Worm (Caenorhabditis elegans) whole organism, young adult: Measurements from ENCODE around the gene T19C4.5.
A peak's percentile ranks its signal among the peaks of the same experiment; 100 is the strongest.

Experiments used
- D2030.7 ChIP-seq: fragments of 200-800 bp; sonication (Bioruptor generic); IDR thresholded peaks from 2 replicates; pipeline ENCODE4 v1.3.6; 2022; ENCODE audit warnings: missing genetic modification reagents, missing genetic modification characterization, missing compliant biosample characterization
- F33H1.4 ChIP-seq: fragments of 200-800 bp; sonication (Bioruptor generic); IDR thresholded peaks from 2 replicates; pipeline ENCODE4 v1.3.6; 2022; ENCODE audit warnings: missing genetic modification reagents, missing genetic modification characterization, missing compliant biosample characterization
- F49E8.2 ChIP-seq: sonication (generic microtip); optimal IDR thresholded peaks from 3 replicates; lab custom pipeline; 2017; ENCODE audit warnings: missing genetic modification characterization, mild to moderate bottlenecking, missing compliant biosample characterization, antibody characterized with exemption, moderate library complexity; ENCODE audit not compliant: insufficient read depth
- T07F8.4 ChIP-seq: sonication (generic microtip); optimal IDR thresholded peaks from 2 replicates; lab custom pipeline; 2016; ENCODE audit warnings: mild to moderate bottlenecking, missing genetic modification characterization, moderate library complexity, missing compliant biosample characterization
- Y53G8AR.9 ChIP-seq: fragments of 200-800 bp; sonication (Bioruptor generic); conservative IDR thresholded peaks from 2 replicates; pipeline ENCODE4 v1.3.6; 2022; ENCODE audit warnings: missing genetic modification reagents, missing genetic modification characterization, missing compliant biosample characterization
- Y56A3A.18 ChIP-seq: fragments of 200-800 bp; sonication (Bioruptor generic); IDR thresholded peaks from 2 replicates; pipeline ENCODE4 v1.3.6; 2022; ENCODE audit warnings: missing genetic modification reagents, missing genetic modification characterization, missing compliant biosample characterization
- Y95B8A.8 ChIP-seq: fragments of 200-800 bp; sonication (Bioruptor generic); IDR thresholded peaks from 2 replicates; pipeline ENCODE4 v1.3.6; 2022; ENCODE audit warnings: missing genetic modification reagents, missing genetic modification characterization, missing compliant biosample characterization
- ZK185.1 ChIP-seq: sonication (generic microtip); optimal IDR thresholded peaks from 2 replicates; lab custom pipeline; 2016; ENCODE audit warnings: mild to moderate bottlenecking, missing genetic modification characterization, missing compliant biosample characterization; ENCODE audit not compliant: poor library complexity, severe bottlenecking
- aptf-2 ChIP-seq: fragments of 200-800 bp; sonication (Bioruptor generic); conservative IDR thresholded peaks from 2 replicates; pipeline ENCODE4 v1.3.6; 2022; ENCODE audit warnings: missing genetic modification reagents, missing genetic modification characterization, missing compliant biosample characterization
- attf-6 ChIP-seq: fragments of 200-800 bp; sonication (Bioruptor generic); IDR thresholded peaks from 2 replicates; pipeline ENCODE4 v1.3.6; 2022; ENCODE audit warnings: missing genetic modification reagents, missing genetic modification characterization, missing compliant biosample characterization
- ceh-100 ChIP-seq: fragments of 200-800 bp; sonication (Bioruptor generic); IDR thresholded peaks from 2 replicates; pipeline ENCODE4 v1.3.6; 2022; ENCODE audit warnings: missing genetic modification reagents, missing genetic modification characterization, missing compliant biosample characterization
- ceh-27 ChIP-seq: fragments of 200-800 bp; sonication (Bioruptor generic); optimal IDR thresholded peaks from 2 replicates; lab custom pipeline; 2018; ENCODE audit warnings: mild to moderate bottlenecking, missing genetic modification characterization, moderate library complexity, missing compliant biosample characterization
- ceh-91 ChIP-seq: fragments of 200-800 bp; sonication (Bioruptor generic); IDR thresholded peaks from 2 replicates; pipeline ENCODE4 v1.3.6; 2022; ENCODE audit warnings: missing genetic modification reagents, missing genetic modification characterization, missing compliant biosample characterization
- die-1 ChIP-seq: sonication (generic microtip); optimal IDR thresholded peaks from 2 replicates; lab custom pipeline; 2016; ENCODE audit warnings: missing genotype, mild to moderate bottlenecking, missing genetic modification characterization, missing compliant biosample characterization
- dox-1 ChIP-seq: fragments of 200-800 bp; sonication (Bioruptor generic); IDR thresholded peaks from 2 replicates; pipeline ENCODE4 v1.3.6; 2022; ENCODE audit warnings: missing genetic modification reagents, missing genetic modification characterization, missing compliant biosample characterization
- egl-18 ChIP-seq: fragments of 200-800 bp; sonication (Bioruptor generic); IDR thresholded peaks from 2 replicates; pipeline ENCODE4 v1.3.6; 2022; ENCODE audit warnings: missing genetic modification reagents, missing genetic modification characterization, missing compliant biosample characterization
- egl-44 ChIP-seq: fragments of 200-800 bp; sonication (Bioruptor generic); IDR thresholded peaks from 2 replicates; pipeline ENCODE4 v1.3.6; 2022; ENCODE audit warnings: missing genetic modification reagents, missing genetic modification characterization, missing compliant biosample characterization
- egrh-3 ChIP-seq: fragments of 200-800 bp; sonication (Bioruptor generic); IDR thresholded peaks from 2 replicates; pipeline ENCODE4 v1.3.6; 2022; ENCODE audit warnings: missing genetic modification reagents, missing genetic modification characterization, missing compliant biosample characterization
- ets-4 ChIP-seq: fragments of 200-800 bp; sonication (Bioruptor generic); optimal IDR thresholded peaks from 2 replicates; lab custom pipeline; 2018; ENCODE audit warnings: mild to moderate bottlenecking, missing genetic modification characterization, missing compliant biosample characterization
- him-1 ChIP-seq: sonication (generic microtip); optimal IDR thresholded peaks from 2 replicates; lab custom pipeline; 2016; ENCODE audit warnings: missing genotype, missing genetic modification reagents, missing genetic modification characterization, missing compliant biosample characterization
- hmg-1.2 ChIP-seq: fragments of 200-800 bp; sonication (Bioruptor generic); IDR thresholded peaks from 2 replicates; pipeline ENCODE4 v1.3.6; 2022; ENCODE audit warnings: missing genetic modification reagents, missing genetic modification characterization, missing compliant biosample characterization
- hmg-20 ChIP-seq: fragments of 200-800 bp; sonication (Bioruptor generic); IDR thresholded peaks from 2 replicates; pipeline ENCODE4 v1.3.6; 2022; ENCODE audit warnings: missing genetic modification reagents, missing genetic modification characterization, missing compliant biosample characterization
- hsf-1 ChIP-seq: fragments of 200-800 bp; sonication (Bioruptor generic); IDR thresholded peaks from 2 replicates; pipeline ENCODE4 v1.3.6; 2022; ENCODE audit warnings: missing genetic modification reagents, missing genetic modification characterization, missing compliant biosample characterization
- lin-40 ChIP-seq: sonication (generic microtip); optimal IDR thresholded peaks from 2 replicates; lab custom pipeline; 2016; ENCODE audit warnings: missing genetic modification characterization, mild to moderate bottlenecking, missing compliant biosample characterization, missing genotype, missing genetic modification reagents
- lir-1 ChIP-seq: fragments of 200-800 bp; sonication (Bioruptor generic); conservative IDR thresholded peaks from 2 replicates; pipeline ENCODE4 v1.3.6; 2022; ENCODE audit warnings: missing genetic modification reagents, missing genetic modification characterization, missing compliant biosample characterization
- lsl-1 ChIP-seq: fragments of 200-800 bp; sonication (Bioruptor generic); optimal IDR thresholded peaks from 2 replicates; lab custom pipeline; 2018; ENCODE audit warnings: mild to moderate bottlenecking, missing genetic modification characterization, moderate library complexity, missing compliant biosample characterization
- lsy-27 ChIP-seq: sonication (generic microtip); optimal IDR thresholded peaks from 2 replicates; lab custom pipeline; 2017; ENCODE audit warnings: missing genetic modification characterization, mild to moderate bottlenecking, missing compliant biosample characterization, antibody characterized with exemption, missing genotype, borderline replicate concordance; ENCODE audit not compliant: insufficient read depth
- madf-3 ChIP-seq: fragments of 200-800 bp; sonication (Bioruptor generic); IDR thresholded peaks from 2 replicates; pipeline ENCODE4 v1.3.6; 2022; ENCODE audit warnings: missing genetic modification reagents, missing genetic modification characterization, missing compliant biosample characterization
- mcd-1 ChIP-seq: fragments of 200-800 bp; sonication (Bioruptor generic); IDR thresholded peaks from 2 replicates; pipeline ENCODE4 v1.3.6; 2022; ENCODE audit warnings: missing genetic modification reagents, missing genetic modification characterization, missing compliant biosample characterization
- mes-4 ChIP-seq: sonication (generic microtip); optimal IDR thresholded peaks from 2 replicates; lab custom pipeline; 2016; ENCODE audit warnings: missing genotype, missing genetic modification characterization, missing compliant biosample characterization
- nfya-2 ChIP-seq: fragments of 200-800 bp; sonication (Bioruptor generic); IDR thresholded peaks from 2 replicates; pipeline ENCODE4 v1.3.6; 2022; ENCODE audit warnings: missing genetic modification reagents, missing genetic modification characterization, missing compliant biosample characterization
- nhr-80 ChIP-seq: sonication (generic microtip); optimal IDR thresholded peaks from 2 replicates; lab custom pipeline; 2016; ENCODE audit warnings: missing genetic modification characterization, missing compliant biosample characterization
- pbrm-1 ChIP-seq: fragments of 200-800 bp; sonication (Bioruptor generic); IDR thresholded peaks from 2 replicates; pipeline ENCODE4 v1.3.6; 2022; ENCODE audit warnings: missing genetic modification reagents, missing genetic modification characterization, missing compliant biosample characterization
- rcor-1 ChIP-seq: fragments of 200-800 bp; sonication (Bioruptor generic); IDR thresholded peaks from 2 replicates; pipeline ENCODE4 v1.3.6; 2022; ENCODE audit warnings: missing genetic modification reagents, missing genetic modification characterization, missing compliant biosample characterization
- snpc-1.1 ChIP-seq: sonication (generic microtip); optimal IDR thresholded peaks from 2 replicates; lab custom pipeline; 2017; ENCODE audit warnings: missing genetic modification characterization, mild to moderate bottlenecking, missing compliant biosample characterization, antibody characterized with exemption, moderate library complexity, missing genotype, missing genetic modification reagents; ENCODE audit not compliant: insufficient read depth
- snpc-1.3 ChIP-seq: sonication (generic microtip); optimal IDR thresholded peaks from 2 replicates; lab custom pipeline; 2017; ENCODE audit warnings: missing genetic modification characterization, mild to moderate bottlenecking, missing compliant biosample characterization, antibody characterized with exemption, moderate library complexity, missing genotype, missing genetic modification reagents; ENCODE audit not compliant: insufficient read depth
- snpc-3.4 ChIP-seq: sonication (generic microtip); optimal IDR thresholded peaks from 2 replicates; lab custom pipeline; 2017; ENCODE audit warnings: missing genetic modification characterization, mild to moderate bottlenecking, missing compliant biosample characterization, antibody characterized with exemption, moderate library complexity, missing genotype, missing genetic modification reagents
- tbp1 ChIP-seq: fragments of 200-800 bp; sonication (Bioruptor generic); optimal IDR thresholded peaks from 2 replicates; lab custom pipeline; 2018; ENCODE audit warnings: mild to moderate bottlenecking, missing genetic modification characterization, missing compliant biosample characterization
- unc-130 ChIP-seq: sonication (generic microtip); optimal IDR thresholded peaks from 2 replicates; lab custom pipeline; 2016; ENCODE audit warnings: missing genetic modification reagents, missing genetic modification characterization, missing compliant biosample characterization
- xnd-1 ChIP-seq: sonication (generic microtip); optimal IDR thresholded peaks from 2 replicates; lab custom pipeline; 2016; ENCODE audit warnings: missing genotype, missing genetic modification reagents, missing genetic modification characterization, missing compliant biosample characterization
- ztf-3 ChIP-seq: fragments of 200-800 bp; sonication (Bioruptor generic); optimal IDR thresholded peaks from 2 replicates; lab custom pipeline; 2018; ENCODE audit warnings: mild to moderate bottlenecking, missing genetic modification characterization, missing compliant biosample characterization

Gene T19C4.5

DNA sequence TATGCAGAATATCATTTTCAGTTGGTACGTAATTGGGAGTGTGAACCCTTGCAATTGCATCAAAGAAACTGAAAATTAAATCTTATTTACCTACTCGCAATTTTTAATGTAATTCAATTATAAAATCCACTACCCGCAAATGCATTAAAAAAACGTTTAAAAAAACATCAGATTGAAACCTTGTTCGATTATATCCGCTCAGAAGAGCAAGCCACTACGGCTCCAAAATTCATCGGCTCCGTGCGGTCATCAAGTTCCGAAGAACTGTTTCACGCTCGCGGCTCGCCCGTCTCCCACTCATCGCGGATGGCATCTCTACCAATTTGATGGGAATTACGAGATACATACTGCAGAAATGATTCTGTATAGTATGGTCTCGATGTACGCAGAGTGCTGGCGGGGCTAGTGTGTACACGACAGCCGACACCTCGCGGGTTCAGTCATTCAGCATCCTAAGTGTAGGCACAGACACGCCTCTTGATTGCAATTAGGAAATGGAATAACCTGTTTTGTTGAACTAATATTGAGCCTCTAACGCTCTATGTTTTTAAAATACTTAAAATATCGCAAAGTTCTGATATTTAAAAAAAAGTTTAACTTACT lies 3.4 kb downstream of the T19C4.5 start (continued):
- TF ChIP-seq die-1 (tag; lab: Kevin White, UChicago) (peak; percentile 21), nfya-2 (GFP tag; lab: Robert Waterston, UW) (0 out of 2 replicates have a peak, but pooled peaks have one; percentile 53), mes-4 (tag; lab: Kevin White, UChicago) (peak; percentile 22), D2030.7 (GFP tag; lab: Robert Waterston, UW) (peak; percentile 93), ceh-100 (peak; percentile 44; the same call in 1 of the 2 replicates), mcd-1 (peak; percentile 65), F49E8.2 (tag; lab: Kevin White, UChicago) (peak; percentile 73), unc-130 (GFP tag; lab: Kevin White, UChicago) (peak; percentile 0), snpc-3.4 (tag; lab: Kevin White, UChicago) (peak; percentile 94), hsf-1 (GFP tag; lab: Robert Waterston, UW) (0 out of 2 replicates have a peak, but pooled peaks have one; percentile 46), Y95B8A.8 (0 out of 2 replicates have a peak, but pooled peaks have one; percentile 44), snpc-1.3 (tag; lab: Kevin White, UChicago) (peak; percentile 87), pbrm-1 (GFP tag; lab: Robert Waterston, UW) (peak; percentile 96), egl-44 (GFP tag; lab: Robert Waterston, UW) (0 out of 2 replicates have a peak, but pooled peaks have one; percentile 38), dox-1 (GFP tag; lab: Robert Waterston, UW) (peak; percentile 92)

DNA sequence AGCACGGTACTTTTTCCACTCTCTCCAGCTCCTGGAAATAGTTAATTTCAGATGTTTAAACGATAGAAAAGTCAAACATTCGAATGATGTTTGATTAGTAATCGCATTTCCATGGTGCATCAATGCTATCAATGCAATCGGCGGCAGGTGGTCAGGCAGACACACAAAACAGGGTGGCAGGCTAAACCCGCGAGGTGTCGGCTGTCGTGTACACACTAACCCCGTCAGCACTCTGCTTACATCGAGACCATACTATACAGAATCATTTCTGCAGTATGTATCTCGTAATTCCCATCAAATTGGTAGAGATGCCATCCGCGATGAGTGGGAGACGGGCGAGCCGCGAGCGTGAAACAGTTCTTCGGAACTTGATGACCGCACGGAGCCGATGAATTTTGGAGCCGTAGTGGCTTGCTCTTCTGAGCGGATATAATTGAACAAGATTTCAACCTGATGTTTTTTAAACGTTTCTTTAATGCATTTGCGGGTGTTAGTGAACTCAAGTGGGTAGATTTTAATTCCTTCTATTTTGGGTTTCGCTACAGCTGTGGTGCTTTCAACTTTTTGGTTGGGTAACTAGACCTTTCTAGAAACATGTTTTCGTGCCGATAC lies 4.8 kb downstream of the T19C4.5 start:
- TF ChIP-seq attf-6 = peak; percentile 92
- TF ChIP-seq egl-44 (GFP tag; lab: Robert Waterston, UW) = 0 out of 2 replicates have a peak, but pooled peaks have one; percentile 49
- peak; percentile 57 for TF ChIP-seq unc-130 (GFP tag; lab: Kevin White, UChicago)
- TF ChIP-seq ceh-91 (GFP tag; lab: Robert Waterston, UW) = peak; percentile 25; the same call in 1 of the 2 replicates
- TF ChIP-seq aptf-2 (GFP tag; lab: Robert Waterston, UW) = peak; percentile 43; the same call in 1 of the 2 replicates
- TF ChIP-seq ztf-3 = peak; percentile 7
- peak; percentile 85 for TF ChIP-seq him-1
- TF ChIP-seq ceh-27 (GFP tag; lab: Kevin White, UChicago) = peak; percentile 19
- TF ChIP-seq ZK185.1 (tag; lab: Kevin White, UChicago) = peak; percentile 43
- peak; percentile 8 for TF ChIP-seq lin-40
- peak; percentile 95 for TF ChIP-seq snpc-1.1 (tag; lab: Kevin White, UChicago)
- peak; percentile 89 for TF ChIP-seq Y56A3A.18
- TF ChIP-seq hmg-1.2 = peak; percentile 92
- peak; percentile 87 for TF ChIP-seq lsy-27 (tag; lab: Kevin White, UChicago)
- TF ChIP-seq D2030.7 (GFP tag; lab: Robert Waterston, UW) = peak; percentile 91
- TF ChIP-seq tbp1 (GFP tag; lab: Kevin White, UChicago) = peak; percentile 79
- TF ChIP-seq nhr-80 = peak; percentile 63
- peak; percentile 30; the same call in 1 of the 2 replicates for TF ChIP-seq F33H1.4
- peak; percentile 58 for TF ChIP-seq hsf-1 (GFP tag; lab: Robert Waterston, UW)
- peak; percentile 76; the same call in 1 of the 2 replicates for TF ChIP-seq Y53G8AR.9
- peak; percentile 98 for TF ChIP-seq pbrm-1 (GFP tag; lab: Robert Waterston, UW)
- TF ChIP-seq ceh-100 = peak; percentile 65
- peak; percentile 67 for TF ChIP-seq lsl-1
- peak; percentile 10 for TF ChIP-seq xnd-1 (tag; lab: Kevin White, UChicago)
- TF ChIP-seq rcor-1 (GFP tag; lab: Robert Waterston, UW) = peak; percentile 92
- peak; percentile 15 for TF ChIP-seq T07F8.4 (tag; lab: Kevin White, UChicago)
- 0 out of 2 replicates have a peak, but pooled peaks have one; percentile 55 for TF ChIP-seq egl-18
- TF ChIP-seq egrh-3 (GFP tag; lab: Robert Waterston, UW) = 0 out of 2 replicates have a peak, but pooled peaks have one; percentile 6
- TF ChIP-seq ets-4 = peak; percentile 23
- TF ChIP-seq lir-1 (GFP tag; lab: Robert Waterston, UW) = peak; percentile 46; the same call in 1 of the 2 replicates
- 0 out of 2 replicates have a peak, but pooled peaks have one; percentile 40 for TF ChIP-seq madf-3 (GFP tag; lab: Robert Waterston, UW)
- TF ChIP-seq snpc-1.3 (tag; lab: Kevin White, UChicago) = peak; percentile 94
- peak; percentile 59 for TF ChIP-seq hmg-20 (GFP tag; lab: Robert Waterston, UW)
- TF ChIP-seq F49E8.2 (tag; lab: Kevin White, UChicago) = peak; percentile 89
